Worm (Caenorhabditis elegans): ENCODE data around the gene sru-28.

ce11 chrV:1536979-1537378, 30.9 kb downstream of the sru-28 start, which contains the start of gene K02H11.9:
- TF ChIP-seq nhr-12 (tag; optimal IDR thresholded peaks at IDR 0.05), result no peak
- no peak for TF ChIP-seq lin-32 (GFP tag; optimal IDR thresholded peaks at IDR 0.05)
- no peak for TF ChIP-seq zip-8 (tag; optimal IDR thresholded peaks at IDR 0.05)
- TF ChIP-seq pha-4 (tag; optimal IDR thresholded peaks at IDR 0.05), result no peak
- TF ChIP-seq M03D4.4 (tag; optimal IDR thresholded peaks at IDR 0.05), result no peak
- TF ChIP-seq snpc-4 (tag; optimal IDR thresholded peaks at IDR 0.05), result no peak
- no peak for TF ChIP-seq bed-3 (GFP tag; optimal IDR thresholded peaks at IDR 0.05)
- no peak for TF ChIP-seq mep-1 (tag; optimal IDR thresholded peaks at IDR 0.05)
- no peak for TF ChIP-seq nhr-76 (tag; optimal IDR thresholded peaks at IDR 0.05)
- TF ChIP-seq unc-39 (tag; optimal IDR thresholded peaks at IDR 0.05), result no peak
- no peak for TF ChIP-seq elt-3 (tag; optimal IDR thresholded peaks at IDR 0.05)
- no peak for TF ChIP-seq ham-2 (GFP tag; optimal IDR thresholded peaks at IDR 0.05)
- TF ChIP-seq mls-2 (tag; optimal IDR thresholded peaks at IDR 0.05), result no peak
- no peak for TF ChIP-seq unc-120 (tag; optimal IDR thresholded peaks at IDR 0.05; ENCODE audit: poor library complexity, severe bottlenecking)
